Fruit fly (Drosophila melanogaster) whole organism, embryonic: ENCODE data around the gene CG5883.

Source experiments
- ATbp ChIP-seq: fragments of 200-800 bp; sonication (Bioruptor generic); optimal IDR thresholded peaks from 2 replicates; lab custom pipeline; 2017; ENCODE audit warnings: missing biosample characterization, mild to moderate bottlenecking, missing genetic modification characterization, missing genetic modification reagents
- CG10321 ChIP-seq: fragments of 200-800 bp; sonication (Bioruptor generic); IDR thresholded peaks from 2 replicates; pipeline ENCODE4 v1.3.6; 2022; ENCODE audit warnings: missing biosample characterization, missing genetic modification characterization
- CG10462 ChIP-seq: fragments of 200-800 bp; sonication (Bioruptor generic); optimal IDR thresholded peaks from 2 replicates; lab custom pipeline; 2016; ENCODE audit warnings: missing biosample characterization, missing genetic modification characterization
- CG11723 ChIP-seq: fragments of 200-800 bp; sonication (Bioruptor generic); optimal IDR thresholded peaks from 2 replicates; lab custom pipeline; 2017; ENCODE audit warnings: missing biosample characterization, mild to moderate bottlenecking, missing genetic modification characterization
- CG12071 ChIP-seq: fragments of 200-800 bp; sonication (Bioruptor generic); optimal IDR thresholded peaks from 3 replicates; lab custom pipeline; 2018; ENCODE audit warnings: missing biosample characterization, mild to moderate bottlenecking, missing genetic modification characterization
- CG13775 ChIP-seq: fragments of 200-800 bp; sonication (Bioruptor generic); optimal IDR thresholded peaks from 3 replicates; lab custom pipeline; 2017; ENCODE audit warnings: missing biosample characterization, mild to moderate bottlenecking, missing genetic modification characterization
- CG15514 ChIP-seq: fragments of 200-800 bp; sonication (Bioruptor generic); optimal IDR thresholded peaks from 3 replicates; lab custom pipeline; 2017; ENCODE audit warnings: missing biosample characterization, missing genetic modification characterization, mild to moderate bottlenecking, moderate library complexity, missing genetic modification reagents
- CG1603 ChIP-seq: fragments of 200-800 bp; sonication (Bioruptor generic); optimal IDR thresholded peaks from 2 replicates; lab custom pipeline; 2019; ENCODE audit warnings: missing biosample characterization, mild to moderate bottlenecking, missing genetic modification characterization, moderate library complexity
- CG17612 ChIP-seq: fragments of 200-800 bp; sonication (Bioruptor generic); IDR thresholded peaks from 2 replicates; pipeline ENCODE4 v1.3.6; 2022; ENCODE audit warnings: missing biosample characterization, missing genetic modification characterization
- CG18011 ChIP-seq: fragments of 200-800 bp; sonication (Bioruptor generic); optimal IDR thresholded peaks from 2 replicates; lab custom pipeline; 2017; ENCODE audit warnings: missing biosample characterization, missing genetic modification characterization, mild to moderate bottlenecking, moderate library complexity, missing genotype
- CG32532 ChIP-seq: fragments of 200-800 bp; sonication (Bioruptor generic); IDR thresholded peaks from 2 replicates; pipeline ENCODE4 v1.3.6; 2022; ENCODE audit warnings: missing biosample characterization, missing genetic modification characterization
- CG32767 ChIP-seq: fragments of 200-800 bp; sonication (Bioruptor generic); IDR thresholded peaks from 2 replicates; pipeline ENCODE4 v1.3.6; 2022; ENCODE audit warnings: missing biosample characterization, missing genetic modification characterization
- CG33213 ChIP-seq: fragments of 200-800 bp; sonication (Bioruptor generic); optimal IDR thresholded peaks from 3 replicates; lab custom pipeline; 2016; ENCODE audit warnings: missing biosample characterization, missing genetic modification characterization
- CG34224 ChIP-seq: fragments of 200-800 bp; sonication (Bioruptor generic); IDR thresholded peaks from 3 replicates; pipeline ENCODE4 v1.3.6; 2022; ENCODE audit warnings: missing biosample characterization, missing genetic modification characterization; ENCODE audit not compliant: partially characterized antibody
- CG4820 ChIP-seq: fragments of 200-800 bp; sonication (Bioruptor generic); optimal IDR thresholded peaks from 3 replicates; lab custom pipeline; 2016; ENCODE audit warnings: missing biosample characterization, missing genetic modification characterization
- CG6683 ChIP-seq: fragments of 200-800 bp; sonication (Bioruptor generic); optimal IDR thresholded peaks from 2 replicates; lab custom pipeline; 2017; ENCODE audit warnings: missing biosample characterization, mild to moderate bottlenecking, missing genetic modification characterization, missing genetic modification reagents
- CG7271 ChIP-seq: fragments of 200-800 bp; sonication (Bioruptor generic); optimal IDR thresholded peaks from 2 replicates; lab custom pipeline; 2018; ENCODE audit warnings: missing biosample characterization, mild to moderate bottlenecking, missing genetic modification characterization, moderate library complexity
- CG7556 ChIP-seq: fragments of 200-800 bp; sonication (Bioruptor generic); optimal IDR thresholded peaks from 2 replicates; lab custom pipeline; 2017; ENCODE audit warnings: missing biosample characterization, mild to moderate bottlenecking, missing genetic modification characterization
- CG8388 ChIP-seq: fragments of 200-800 bp; sonication (Bioruptor generic); optimal IDR thresholded peaks from 2 replicates; lab custom pipeline; 2019; ENCODE audit warnings: missing biosample characterization, mild to moderate bottlenecking, missing genetic modification characterization, moderate library complexity
- CG8924 ChIP-seq: fragments of 200-800 bp; optimal IDR thresholded peaks from 3 replicates; lab custom pipeline; 2019; ENCODE audit warnings: missing biosample characterization, mild to moderate bottlenecking, missing genetic modification characterization, moderate library complexity
- D19B ChIP-seq: fragments of 200-800 bp; sonication (Bioruptor generic); optimal IDR thresholded peaks from 2 replicates; lab custom pipeline; 2017; ENCODE audit warnings: missing biosample characterization, mild to moderate bottlenecking, missing genetic modification characterization
- Dref ChIP-seq: fragments of 200-800 bp; sonication (Bioruptor generic); IDR thresholded peaks from 2 replicates; pipeline ENCODE4 v1.3.6; 2022; ENCODE audit warnings: missing biosample characterization, missing genetic modification characterization
- Elba2 ChIP-seq: fragments of 200-800 bp; sonication (Bioruptor generic); optimal IDR thresholded peaks from 3 replicates; lab custom pipeline; 2016; ENCODE audit warnings: missing biosample characterization, missing genetic modification characterization
- Hmx ChIP-seq: fragments of 200-800 bp; sonication (Bioruptor generic); optimal IDR thresholded peaks from 2 replicates; lab custom pipeline; 2016; ENCODE audit warnings: missing biosample characterization, missing genetic modification characterization
- Hr78 ChIP-seq, 2 experiments: fragments of 200-800 bp in 1 of 2; fragments of >200 bp in 1 of 2; sonication (Bioruptor generic) in 1 of 2; optimal IDR thresholded peaks; 2 replicates each; lab custom pipeline; 2017 to 2019; ENCODE audit warnings: missing biosample characterization in 2 of 2, missing genetic modification characterization in 2 of 2, mild to moderate bottlenecking in 1 of 2, moderate library complexity in 1 of 2
- Jarid2 ChIP-seq: fragments of 200-800 bp; sonication (Bioruptor generic); optimal IDR thresholded peaks from 3 replicates; lab custom pipeline; 2017; ENCODE audit warnings: mild to moderate bottlenecking, missing biosample characterization, missing genetic modification reagents, missing genetic modification characterization
- Sin3A ChIP-seq: fragments of >200 bp; optimal IDR thresholded peaks from 2 replicates; lab custom pipeline; 2018
- ara ChIP-seq: fragments of 200-800 bp; sonication (Bioruptor generic); IDR thresholded peaks from 2 replicates; pipeline ENCODE4 v1.3.6; 2022; ENCODE audit warnings: missing biosample characterization, missing genetic modification characterization
- bcd ChIP-seq: fragments of 200-800 bp; sonication (Bioruptor generic); optimal IDR thresholded peaks from 2 replicates; lab custom pipeline; 2017; ENCODE audit warnings: missing biosample characterization, mild to moderate bottlenecking, missing genetic modification characterization
- bowl ChIP-seq: fragments of 200-800 bp; sonication (Bioruptor generic); IDR thresholded peaks from 2 replicates; pipeline ENCODE4 v1.3.6; 2022; ENCODE audit warnings: missing biosample characterization, missing genetic modification characterization
- caup ChIP-seq: fragments of 200-800 bp; sonication (Bioruptor generic); optimal IDR thresholded peaks from 3 replicates; lab custom pipeline; 2017; ENCODE audit warnings: missing biosample characterization, mild to moderate bottlenecking, missing genetic modification characterization, moderate library complexity; ENCODE audit not compliant: severe bottlenecking
- chinmo ChIP-seq: fragments of 200-800 bp; sonication (Bioruptor generic); IDR thresholded peaks from 4 replicates; pipeline ENCODE4 v1.3.6; 2022; ENCODE audit warnings: missing biosample characterization, missing genetic modification characterization; ENCODE audit not compliant: partially characterized antibody
- crol ChIP-seq: fragments of 200-800 bp; sonication (Bioruptor generic); IDR thresholded peaks from 2 replicates; pipeline ENCODE4 v1.3.6; 2022; ENCODE audit warnings: missing biosample characterization, missing genetic modification characterization
- dan ChIP-seq: fragments of 200-800 bp; sonication (Bioruptor generic); IDR thresholded peaks from 2 replicates; pipeline ENCODE4 v1.3.6; 2022; ENCODE audit warnings: missing biosample characterization, missing genetic modification characterization
- dimm ChIP-seq: fragments of 200-800 bp; sonication (Bioruptor generic); IDR thresholded peaks from 2 replicates; pipeline ENCODE4 v1.3.6; 2022; ENCODE audit warnings: missing biosample characterization, missing genetic modification characterization
- dmrt99B ChIP-seq: fragments of 200-800 bp; sonication (Bioruptor generic); optimal IDR thresholded peaks from 2 replicates; lab custom pipeline; 2018; ENCODE audit warnings: missing biosample characterization, mild to moderate bottlenecking, missing genetic modification characterization, moderate library complexity
- fd102C ChIP-seq: fragments of 200-800 bp; sonication (Bioruptor generic); optimal IDR thresholded peaks from 2 replicates; lab custom pipeline; 2018; ENCODE audit warnings: missing biosample characterization, mild to moderate bottlenecking, missing genetic modification characterization, moderate library complexity
- fd3F ChIP-seq: fragments of 200-800 bp; sonication (Bioruptor generic); optimal IDR thresholded peaks from 2 replicates; lab custom pipeline; 2018; ENCODE audit warnings: missing biosample characterization, mild to moderate bottlenecking, missing genetic modification characterization, moderate library complexity
- grau ChIP-seq: fragments of 200-800 bp; optimal IDR thresholded peaks from 3 replicates; lab custom pipeline; 2019; ENCODE audit warnings: missing biosample characterization, mild to moderate bottlenecking, missing genetic modification characterization, moderate library complexity
- lab ChIP-seq: fragments of 200-800 bp; sonication (Bioruptor generic); optimal IDR thresholded peaks from 3 replicates; lab custom pipeline; 2017; ENCODE audit warnings: missing biosample characterization, missing genetic modification characterization, mild to moderate bottlenecking, moderate library complexity, missing genetic modification reagents
- lmd ChIP-seq: fragments of 200-800 bp; sonication (Bioruptor generic); IDR thresholded peaks from 2 replicates; pipeline ENCODE4 v1.3.6; 2022; ENCODE audit warnings: missing biosample characterization, missing genetic modification characterization
- pho ChIP-seq: fragments of 200-800 bp; sonication (Bioruptor generic); optimal IDR thresholded peaks from 2 replicates; lab custom pipeline; 2016; ENCODE audit warnings: missing biosample characterization, missing genetic modification characterization
- pita ChIP-seq: fragments of 200-800 bp; sonication (Bioruptor generic); optimal IDR thresholded peaks from 2 replicates; lab custom pipeline; 2017; ENCODE audit warnings: missing biosample characterization, mild to moderate bottlenecking, missing genetic modification characterization
- sc ChIP-seq, 3 experiments: fragments of >200 bp in 2 of 3; fragments of 200-800 bp in 1 of 3; sonication (Bioruptor generic) in 1 of 3; optimal IDR thresholded peaks; 2 replicates in 2 of 3; 3 replicates in 1 of 3; lab custom pipeline; 2017; ENCODE audit warnings: mild to moderate bottlenecking in 1 of 3, missing biosample characterization in 1 of 3, missing genetic modification characterization in 1 of 3, missing genetic modification reagents in 1 of 3
- sens ChIP-seq: fragments of 200-800 bp; sonication (Bioruptor generic); peaks from one replicate; lab custom pipeline; 2016; ENCODE audit warnings: missing biosample characterization, missing genetic modification characterization
- sna ChIP-seq: fragments of 200-800 bp; sonication (Bioruptor generic); IDR thresholded peaks from 2 replicates; pipeline ENCODE4 v1.3.6; 2022; ENCODE audit warnings: missing biosample characterization, missing genetic modification characterization; ENCODE audit not compliant: partially characterized antibody
- sob ChIP-seq: fragments of 200-800 bp; sonication (Bioruptor generic); IDR thresholded peaks from 2 replicates; pipeline ENCODE4 v1.3.6; 2022; ENCODE audit warnings: missing biosample characterization, missing genetic modification characterization
- tgo ChIP-seq: fragments of 200-800 bp; sonication (Bioruptor generic); IDR thresholded peaks from 3 replicates; pipeline ENCODE4 v1.3.6; 2022; ENCODE audit warnings: missing biosample characterization, missing genetic modification characterization
- tio ChIP-seq: fragments of 200-800 bp; sonication (Bioruptor generic); optimal IDR thresholded peaks from 2 replicates; lab custom pipeline; 2017; ENCODE audit warnings: missing biosample characterization, missing genetic modification characterization, inconsistent platforms
- unpg ChIP-seq: fragments of 200-800 bp; sonication (Bioruptor generic); optimal IDR thresholded peaks from 3 replicates; lab custom pipeline; 2018; ENCODE audit warnings: missing biosample characterization, mild to moderate bottlenecking, missing genetic modification characterization, moderate library complexity

CG5883 gene

dm6 chr3L:11992960-11993359, 48.3 kb upstream of the CG5883 start, which contains the start of gene viaf (continued):
- peak; percentile 83; the same call in 2 of the 4 replicates for TF ChIP-seq chinmo (GFP tag; lab: Robert Waterston, UW)
- peak; percentile 25 for TF ChIP-seq Jarid2 (GFP tag; lab: Kevin White, UChicago)
- no peak for TF ChIP-seq grau (tag; lab: Kevin White, UChicago)
- peak; percentile 77 for TF ChIP-seq sob (GFP tag; lab: Robert Waterston, UW)
- peak; percentile 33 for TF ChIP-seq CG13775
- TF ChIP-seq Dref (GFP tag; lab: Robert Waterston, UW), result peak; percentile 61
- no peak for TF ChIP-seq D19B (GFP tag; lab: Kevin White, UChicago)
- TF ChIP-seq lab (GFP tag; lab: Kevin White, UChicago), result no peak
- no peak for TF ChIP-seq caup
- TF ChIP-seq CG33213, result no peak
- TF ChIP-seq bowl (GFP tag; lab: Robert Waterston, UW), result no peak
- TF ChIP-seq CG17612, result no peak
- peak; percentile 75 for TF ChIP-seq CG8924 (tag; lab: Kevin White, UChicago)
- no peak for TF ChIP-seq pita (GFP tag; lab: Kevin White, UChicago)
- TF ChIP-seq ATbp (GFP tag; lab: Kevin White, UChicago), result no peak
- no peak for TF ChIP-seq dan (GFP tag; lab: Robert Waterston, UW)
- TF ChIP-seq pho (GFP tag; lab: Kevin White, UChicago), result peak; percentile 10
- no peak for TF ChIP-seq CG1603 (tag; lab: Kevin White, UChicago)
- peak; percentile 83 for TF ChIP-seq CG15514 (GFP tag; lab: Kevin White, UChicago)
- peak; percentile 45; the same call in 1 of the 2 replicates for TF ChIP-seq lmd (GFP tag; lab: Robert Waterston, UW)
- no peak for TF ChIP-seq crol (GFP tag; lab: Robert Waterston, UW)
- no peak for TF ChIP-seq bcd (GFP tag; lab: Kevin White, UChicago)
- TF ChIP-seq Hmx (GFP tag; lab: Kevin White, UChicago), result no peak
- TF ChIP-seq CG7271 (tag; lab: Kevin White, UChicago), result peak; percentile 14
- no peak for TF ChIP-seq Sin3A (lab: Kevin White, UChicago)
- TF ChIP-seq dimm (GFP tag; lab: Robert Waterston, UW), result no peak
- no peak; the same call in 1 of the 2 replicates for TF ChIP-seq ara
- no peak for TF ChIP-seq dmrt99B (tag; lab: Kevin White, UChicago)
- TF ChIP-seq CG6683 (GFP tag; lab: Kevin White, UChicago), result no peak
- TF ChIP-seq tio (GFP tag; lab: Kevin White, UChicago), result no peak
- TF ChIP-seq CG11723 (GFP tag; lab: Kevin White, UChicago), result no peak
- no peak for TF ChIP-seq fd102C (GFP tag; lab: Kevin White, UChicago)
- TF ChIP-seq CG12071, result no peak
- TF ChIP-seq Hr78 (GFP tag; optimal IDR thresholded peaks at IDR 0.05; lab: Kevin White, UChicago), result no peak
- TF ChIP-seq Elba2 (GFP tag; lab: Kevin White, UChicago), result no peak
- no peak for TF ChIP-seq CG10321 (GFP tag; lab: Robert Waterston, UW)
- peak; percentile 84 for TF ChIP-seq sens (GFP tag; lab: Kevin White, UChicago)
- peak; percentile 74 for TF ChIP-seq CG32532 (GFP tag; lab: Robert Waterston, UW)
- peak; percentile 4 for TF ChIP-seq CG4820
- no peak for TF ChIP-seq CG18011 (GFP tag; lab: Kevin White, UChicago)
- peak; percentile 87 for TF ChIP-seq CG34224 (GFP tag; lab: Robert Waterston, UW)
- TF ChIP-seq sc (optimal IDR thresholded peaks at IDR 0.05; lab: Kevin White, UChicago), result no peak
- no peak for TF ChIP-seq sc (GFP tag; optimal IDR thresholded peaks at IDR 0.05; lab: Kevin White, UChicago)
- no peak for TF ChIP-seq CG32767 (GFP tag; lab: Robert Waterston, UW)
- peak; percentile 94 for TF ChIP-seq sna (GFP tag; lab: Robert Waterston, UW)
- TF ChIP-seq tgo, result peak; percentile 29; the same call in 2 of the 3 replicates
- peak; percentile 23 for TF ChIP-seq CG10462 (GFP tag; lab: Kevin White, UChicago)
- TF ChIP-seq unpg, result no peak
- peak; percentile 30 for TF ChIP-seq fd3F
- no peak for TF ChIP-seq CG7556 (GFP tag; lab: Kevin White, UChicago)
- TF ChIP-seq CG8388 (GFP tag; lab: Kevin White, UChicago), result no peak
